Worm (Caenorhabditis elegans) whole organism, midembryonic: ENCODE results near the gene mdt-21.

ENCODE experiments used
- cog-1 ChIP-seq: sonication (generic microtip); optimal IDR thresholded peaks from 2 replicates; lab custom pipeline; 2016; ENCODE audit warnings: missing genetic modification characterization, missing compliant biosample characterization
- ztf-23 ChIP-seq: fragments of 200-800 bp; sonication (Bioruptor generic); IDR thresholded peaks from 2 replicates; pipeline ENCODE4 v1.3.6; 2022; ENCODE audit warnings: missing genetic modification reagents, missing genetic modification characterization, missing compliant biosample characterization

- no peak for TF ChIP-seq ztf-23 (GFP tag; lab: Robert Waterston, UW)
- TF ChIP-seq cog-1 (tag; lab: Kevin White, UChicago) = no peak
Observed at ce11 chrIII:11738482-11738881, 38.9 kb upstream of the mdt-21 start.
